Worm (Caenorhabditis elegans) whole organism, early embryonic: Measurements from ENCODE around the gene ceh-82.

ENCODE experiments used
- F13C5.2 ChIP-seq: sonication (generic microtip); optimal IDR thresholded peaks from 2 replicates; lab custom pipeline; 2017; ENCODE audit warnings: mild to moderate bottlenecking, missing genetic modification characterization, inconsistent platforms, missing compliant biosample characterization
- aly-1 ChIP-seq: sonication (generic microtip); optimal IDR thresholded peaks from 2 replicates; lab custom pipeline; 2016; ENCODE audit warnings: missing genetic modification characterization, missing compliant biosample characterization
- ama-1 ChIP-seq: fragments of 150-350 bp; optimal IDR thresholded peaks from 2 replicates; lab custom pipeline; 2014
- ceh-36 ChIP-seq: sonication (generic microtip); optimal IDR thresholded peaks from 2 replicates; lab custom pipeline; 2016; ENCODE audit warnings: missing genetic modification characterization, inconsistent platforms, missing compliant biosample characterization
- flt-1 ChIP-seq: fragments of 200-800 bp; sonication (Bioruptor generic); IDR thresholded peaks from 2 replicates; pipeline ENCODE4 v1.3.6; 2022; ENCODE audit warnings: missing genetic modification characterization, missing compliant biosample characterization
- hnd-1 ChIP-seq: sonication (generic microtip); optimal IDR thresholded peaks from 2 replicates; lab custom pipeline; 2016; ENCODE audit warnings: missing genetic modification characterization, missing compliant biosample characterization
- scrt-1 ChIP-seq: fragments of 200-800 bp; sonication (Bioruptor generic); IDR thresholded peaks from 2 replicates; pipeline ENCODE4 v1.3.6; 2022; ENCODE audit warnings: missing genetic modification characterization, missing compliant biosample characterization
- tbx-11 ChIP-seq: fragments of 200-800 bp; sonication (Bioruptor generic); IDR thresholded peaks from 2 replicates; pipeline ENCODE4 v1.3.6; 2022; ENCODE audit warnings: missing genetic modification characterization, missing compliant biosample characterization
- tbx-37 ChIP-seq: fragments of 200-800 bp; sonication (Bioruptor generic); conservative IDR thresholded peaks from 2 replicates; pipeline ENCODE4 v1.3.6; 2022; ENCODE audit warnings: missing genetic modification reagents, missing genetic modification characterization, missing compliant biosample characterization
- tra-4 ChIP-seq: sonication (generic microtip); optimal IDR thresholded peaks from 2 replicates; lab custom pipeline; 2017; ENCODE audit warnings: missing genetic modification characterization, missing compliant biosample characterization

DNA sequence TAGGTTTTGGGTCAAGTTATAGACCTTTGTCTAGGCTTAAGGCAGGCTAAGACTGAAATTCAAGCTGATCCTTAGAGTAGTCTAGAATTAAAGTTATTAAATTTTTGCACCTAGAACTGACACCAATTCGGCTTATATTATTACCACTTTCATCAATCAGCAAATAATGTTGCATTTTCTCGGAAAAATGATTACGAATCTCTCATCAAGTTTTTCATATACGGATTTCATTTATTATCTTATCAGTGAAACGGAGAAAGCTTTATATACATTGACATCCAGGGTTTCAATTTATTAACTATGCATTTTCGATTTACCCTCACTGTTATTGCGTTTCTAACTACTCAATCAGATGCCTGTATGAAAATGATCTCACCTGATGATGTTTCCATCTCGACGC lies 9.2 kb downstream of the ceh-82 start, which contains the start of gene K07G6.1:
- TF ChIP-seq tbx-37 (GFP tag; lab: Robert Waterston, UW) (no peak), ama-1 (no peak), F13C5.2 (tag; lab: Kevin White, UChicago) (no peak), aly-1 (tag; lab: Kevin White, UChicago) (no peak), hnd-1 (tag; lab: Kevin White, UChicago) (no peak), tbx-11 (no peak), flt-1 (no peak), ceh-36 (tag; lab: Kevin White, UChicago) (no peak), scrt-1 (no peak), tra-4 (tag; lab: Kevin White, UChicago) (no peak)
